Fruit fly (Drosophila melanogaster): Measurements from ENCODE around the gene CG10646.

CG10646 gene

DNA sequence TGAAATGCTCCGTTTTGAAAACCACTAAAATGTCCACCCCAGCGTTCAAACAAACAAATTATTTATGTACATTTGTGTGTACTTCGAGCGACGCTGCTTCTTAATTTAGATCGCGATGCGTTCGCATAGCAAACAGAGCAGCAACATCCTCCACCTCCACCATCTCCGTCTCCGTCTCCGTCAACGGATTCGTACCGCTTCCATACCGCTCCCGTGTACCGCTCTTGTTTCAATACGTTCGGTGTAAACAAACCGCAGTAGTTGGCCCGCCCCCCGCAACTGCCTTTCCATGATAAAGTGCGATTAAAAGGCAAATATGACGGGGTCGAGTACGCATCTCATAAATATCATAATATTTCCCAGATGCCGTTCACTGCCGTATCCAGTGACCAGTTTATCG is 21.4 kb downstream of the CG10646 start, which contains the start of gene CG33725 (continued):
- no peak for TF ChIP-seq CG34376 (GFP tag; optimal IDR thresholded peaks at IDR 0.05)
- no peak for TF ChIP-seq fd102C (GFP tag; optimal IDR thresholded peaks at IDR 0.05)
- no peak for TF ChIP-seq Hr3 (GFP tag; optimal IDR thresholded peaks at IDR 0.05)
- peak in 1 of 2 experiments; percentile 27 for TF ChIP-seq bsh (GFP tag; optimal IDR thresholded peaks at IDR 0.05)
- no peak for TF ChIP-seq CG18476 (GFP tag; optimal IDR thresholded peaks at IDR 0.05)
- peak; percentile 87 for TF ChIP-seq Med (GFP tag)
- no peak for TF ChIP-seq amos (GFP tag; IDR thresholded peaks at IDR 0.05; ENCODE audit: partially characterized antibody)
- TF ChIP-seq fd64A (GFP tag; optimal IDR thresholded peaks at IDR 0.05): peak; percentile 2
- no peak for TF ChIP-seq CG4854 (GFP tag; optimal IDR thresholded peaks at IDR 0.05)
- TF ChIP-seq crol (GFP tag; IDR thresholded peaks at IDR 0.05): peak; percentile 92
- no peak for TF ChIP-seq CG6175 (GFP tag; IDR thresholded peaks at IDR 0.05)
- TF ChIP-seq otp (GFP tag; IDR thresholded peaks at IDR 0.05): 0 out of 3 replicates have a peak, but pooled peaks have one; percentile 53
- TF ChIP-seq grau (tag; optimal IDR thresholded peaks at IDR 0.05): no peak
- TF ChIP-seq CG2202 (tag; optimal IDR thresholded peaks at IDR 0.05): no peak
- TF ChIP-seq Xbp1 (GFP tag; optimal IDR thresholded peaks at IDR 0.05): no peak
- no peak for TF ChIP-seq sc (optimal IDR thresholded peaks at IDR 0.05)
- TF ChIP-seq sc (GFP tag; optimal IDR thresholded peaks at IDR 0.05): no peak
- TF ChIP-seq gsb (GFP tag; IDR thresholded peaks at IDR 0.05): no peak
- TF ChIP-seq Eip74EF (GFP tag; optimal IDR thresholded peaks at IDR 0.05): no peak
- 0 out of 2 replicates have a peak, but pooled peaks have one; percentile 17 for TF ChIP-seq CG43689 (GFP tag; IDR thresholded peaks at IDR 0.05)
- no peak for TF ChIP-seq Vsx1 (GFP tag; optimal IDR thresholded peaks at IDR 0.05)
- no peak for TF ChIP-seq CG7786 (GFP tag; optimal IDR thresholded peaks at IDR 0.05)
- no peak for TF ChIP-seq unpg (GFP tag; optimal IDR thresholded peaks at IDR 0.05)
- no peak for TF ChIP-seq Hr39 (optimal IDR thresholded peaks at IDR 0.05)
- no peak for TF ChIP-seq CG4360 (GFP tag; IDR thresholded peaks at IDR 0.05)
- TF ChIP-seq pfk (GFP tag; optimal IDR thresholded peaks at IDR 0.05): peak; percentile 71
- no peak for TF ChIP-seq ken (GFP tag; IDR thresholded peaks at IDR 0.05)
- no peak for TF ChIP-seq Bgb (GFP tag; IDR thresholded peaks at IDR 0.05; ENCODE audit: partially characterized antibody)
- TF ChIP-seq CG2875 (GFP tag; optimal IDR thresholded peaks at IDR 0.05): no peak
- TF ChIP-seq Neu2 (GFP tag; optimal IDR thresholded peaks at IDR 0.05; ENCODE audit: borderline replicate concordance): no peak
- no peak for TF ChIP-seq ssp (GFP tag; IDR thresholded peaks at IDR 0.05)
- TF ChIP-seq sqz (GFP tag; optimal IDR thresholded peaks at IDR 0.05): no peak
- no peak for TF ChIP-seq HHEX (GFP tag; optimal IDR thresholded peaks at IDR 0.05)
- 0 out of 3 replicates have a peak, but pooled peaks have one; percentile 32 for TF ChIP-seq CG14050 (GFP tag; IDR thresholded peaks at IDR 0.05)
- peak; percentile 17 for TF ChIP-seq CG11398 (GFP tag; optimal IDR thresholded peaks at IDR 0.05)
- peak; percentile 35 for TF ChIP-seq CG7987 (GFP tag; optimal IDR thresholded peaks at IDR 0.05)
- no peak for TF ChIP-seq Stat92E (GFP tag; optimal IDR thresholded peaks at IDR 0.05)
- no peak for TF ChIP-seq psq (GFP tag; optimal IDR thresholded peaks at IDR 0.05)
- TF ChIP-seq CG15696 (tag; optimal IDR thresholded peaks at IDR 0.05): peak; percentile 14
- TF ChIP-seq trh (GFP tag; optimal IDR thresholded peaks at IDR 0.05): no peak
- TF ChIP-seq NK7.1 (GFP tag; optimal IDR thresholded peaks at IDR 0.05): no peak
- no peak for TF ChIP-seq CG17802 (tag; optimal IDR thresholded peaks at IDR 0.05)
- no peak for TF ChIP-seq slp2 (GFP tag; optimal IDR thresholded peaks at IDR 0.05)
- TF ChIP-seq sna (GFP tag; IDR thresholded peaks at IDR 0.05; ENCODE audit: partially characterized antibody): no peak
- TF ChIP-seq CG33557 (GFP tag; optimal IDR thresholded peaks at IDR 0.05): no peak
- no peak for TF ChIP-seq CG42726 (GFP tag; IDR thresholded peaks at IDR 0.05; ENCODE audit: partially characterized antibody)
- no peak for TF ChIP-seq CG11085 (GFP tag; IDR thresholded peaks at IDR 0.05)
- TF ChIP-seq jumu (GFP tag; optimal IDR thresholded peaks at IDR 0.05): no peak
- TF ChIP-seq CG17568 (GFP tag; optimal IDR thresholded peaks at IDR 0.05): no peak
- peak; percentile 11 for TF ChIP-seq dmrt11E (tag; optimal IDR thresholded peaks at IDR 0.05)
- no peak for TF ChIP-seq CG12071 (GFP tag; optimal IDR thresholded peaks at IDR 0.05)
